Worm (Caenorhabditis elegans) whole organism, L2 larva: ENCODE data around the gene nhr-37.

Source experiments
- ZK546.5 ChIP-seq: sonication (generic microtip); optimal IDR thresholded peaks from 2 replicates; lab custom pipeline; 2017; ENCODE audit warnings: missing biosample characterization, missing genetic modification characterization
- ama-1 ChIP-seq: fragments of 150-350 bp; optimal IDR thresholded peaks from 2 replicates; lab custom pipeline; 2018; ENCODE audit warnings: inconsistent platforms
- blmp-1 ChIP-seq: sonication (generic microtip); optimal IDR thresholded peaks from 2 replicates; lab custom pipeline; 2017; ENCODE audit warnings: missing genetic modification characterization, mild to moderate bottlenecking, missing compliant biosample characterization, antibody characterized with exemption, moderate library complexity; ENCODE audit not compliant: insufficient read depth
- ceh-82 ChIP-seq: fragments of 150-350 bp; optimal IDR thresholded peaks from 2 replicates; lab custom pipeline; 2014; ENCODE audit warnings: missing biosample characterization, missing genetic modification characterization
- dmd-4 ChIP-seq: sonication (generic microtip); optimal IDR thresholded peaks from 2 replicates; lab custom pipeline; 2017; ENCODE audit warnings: missing biosample characterization, missing genetic modification characterization
- elt-3 ChIP-seq: sonication (generic microtip); optimal IDR thresholded peaks from 2 replicates; lab custom pipeline; 2017; ENCODE audit warnings: missing biosample characterization, missing genetic modification characterization
- fos-1 ChIP-seq: fragments of 150-350 bp; optimal IDR thresholded peaks from 2 replicates; lab custom pipeline; 2014; ENCODE audit warnings: missing biosample characterization, missing genetic modification characterization
- lin-13 ChIP-seq: fragments of 150-350 bp; optimal IDR thresholded peaks from 2 replicates; lab custom pipeline; 2014; ENCODE audit warnings: missing biosample characterization, missing genetic modification reagents, missing genetic modification characterization
- mab-5 ChIP-seq: fragments of 150-350 bp; optimal IDR thresholded peaks from 2 replicates; lab custom pipeline; 2014; ENCODE audit warnings: missing biosample characterization, missing genetic modification characterization
- mdl-1 ChIP-seq, 2 experiments: fragments of 150-350 bp in 1 of 2; sonication (generic microtip) in 1 of 2; optimal IDR thresholded peaks; 2 replicates each; lab custom pipeline; 2017; ENCODE audit warnings: missing biosample characterization in 2 of 2, missing genetic modification characterization in 2 of 2
- nhr-11 ChIP-seq: fragments of 150-350 bp; optimal IDR thresholded peaks from 2 replicates; lab custom pipeline; 2014; ENCODE audit warnings: missing biosample characterization, missing genetic modification characterization
- nhr-12 ChIP-seq: fragments of 150-350 bp; optimal IDR thresholded peaks from 2 replicates; lab custom pipeline; 2014; ENCODE audit warnings: missing biosample characterization, missing genetic modification characterization
- nhr-129 ChIP-seq: fragments of 150-350 bp; optimal IDR thresholded peaks from 2 replicates; lab custom pipeline; 2014; ENCODE audit warnings: missing biosample characterization, missing genetic modification characterization
- nhr-237 ChIP-seq: fragments of 150-350 bp; optimal IDR thresholded peaks from 2 replicates; lab custom pipeline; 2014; ENCODE audit warnings: missing biosample characterization, missing genetic modification characterization

- no peak for TF ChIP-seq dmd-4 (tag; lab: Kevin White, UChicago)
- TF ChIP-seq ceh-82 (tag; lab: Kevin White, UChicago) = no peak
- no peak for TF ChIP-seq ama-1 (lab: Kevin White, UChicago)
- TF ChIP-seq lin-13 = no peak
- TF ChIP-seq nhr-129 = no peak
- TF ChIP-seq nhr-11 (tag; lab: Kevin White, UChicago) = no peak
- no peak for TF ChIP-seq mab-5 (tag; lab: Kevin White, UChicago)
- TF ChIP-seq ZK546.5 (tag; lab: Kevin White, UChicago) = no peak
- no peak for TF ChIP-seq nhr-237 (tag; lab: Kevin White, UChicago)
- no peak for TF ChIP-seq blmp-1 (tag; lab: Kevin White, UChicago)
- TF ChIP-seq mdl-1 (tag; optimal IDR thresholded peaks at IDR 0.05; lab: Kevin White, UChicago) = no peak
- no peak for TF ChIP-seq fos-1 (tag; lab: Kevin White, UChicago)
- TF ChIP-seq elt-3 (tag; lab: Kevin White, UChicago) = no peak
- TF ChIP-seq nhr-12 = no peak
Measured at ce11 chrV:6668741-6669140, 46.7 kb downstream of the nhr-37 start, which contains the start of gene str-180.
